Worm (Caenorhabditis elegans) whole organism, L3 larva: ENCODE data around the gene vrp-1.

Experiments used
- ZK546.5 ChIP-seq: sonication (generic microtip); optimal IDR thresholded peaks from 2 replicates; lab custom pipeline; 2017; ENCODE audit warnings: missing biosample characterization, missing genetic modification characterization
- ama-1 ChIP-seq: fragments of 150-350 bp; optimal IDR thresholded peaks from 2 replicates; lab custom pipeline; 2018
- ceh-16 ChIP-seq: sonication (generic microtip); optimal IDR thresholded peaks from 2 replicates; lab custom pipeline; 2017; ENCODE audit warnings: missing biosample characterization, missing genetic modification characterization
- ceh-82 ChIP-seq: fragments of 150-350 bp; optimal IDR thresholded peaks from 2 replicates; lab custom pipeline; 2014; ENCODE audit warnings: missing biosample characterization, missing genetic modification characterization
- ceh-9 ChIP-seq: sonication (generic microtip); optimal IDR thresholded peaks from 2 replicates; lab custom pipeline; 2018; ENCODE audit warnings: missing biosample characterization, missing genetic modification characterization
- daf-12 ChIP-seq: fragments of 150-350 bp; optimal IDR thresholded peaks from 2 replicates; lab custom pipeline; 2014; ENCODE audit warnings: missing biosample characterization, missing genetic modification reagents, missing genetic modification characterization
- egl-5 ChIP-seq: fragments of 150-350 bp; optimal IDR thresholded peaks from 2 replicates; lab custom pipeline; 2017; ENCODE audit warnings: missing biosample characterization, missing genetic modification reagents, missing genetic modification characterization, inconsistent platforms
- elt-2 ChIP-seq: sonication (generic microtip); optimal IDR thresholded peaks from 2 replicates; lab custom pipeline; 2016; ENCODE audit warnings: missing genetic modification reagents, mild to moderate bottlenecking, missing genetic modification characterization, missing compliant biosample characterization
- elt-3 ChIP-seq, 3 experiments: fragments of 150-350 bp in 1 of 3; sonication (generic microtip) in 2 of 3; optimal IDR thresholded peaks; 2 replicates in 2 of 3; 4 replicates in 1 of 3; lab custom pipeline; 2014 to 2017; ENCODE audit warnings: missing biosample characterization in 3 of 3, missing genetic modification characterization in 3 of 3
- eor-1 ChIP-seq, 2 experiments: fragments of 150-350 bp; optimal IDR thresholded peaks; 2 replicates each; lab custom pipeline; 2014 to 2018; ENCODE audit warnings: missing biosample characterization in 2 of 2, missing genetic modification characterization in 2 of 2
- fkh-10 ChIP-seq: sonication (generic microtip); optimal IDR thresholded peaks from 2 replicates; lab custom pipeline; 2017; ENCODE audit warnings: missing biosample characterization, missing genetic modification reagents, missing genetic modification characterization
- fkh-2 ChIP-seq: fragments of 150-350 bp; optimal IDR thresholded peaks from 2 replicates; lab custom pipeline; 2014; ENCODE audit warnings: missing biosample characterization, missing genetic modification reagents, missing genetic modification characterization
- fos-1 ChIP-seq: fragments of 150-350 bp; optimal IDR thresholded peaks from 2 replicates; lab custom pipeline; 2014; ENCODE audit warnings: missing biosample characterization, missing genetic modification characterization
- jun-1 ChIP-seq: fragments of 150-350 bp; optimal IDR thresholded peaks from 2 replicates; lab custom pipeline; 2014; ENCODE audit warnings: missing biosample characterization, missing genetic modification reagents, missing genetic modification characterization
- lin-15B ChIP-seq: fragments of 150-350 bp; optimal IDR thresholded peaks from 2 replicates; lab custom pipeline; 2014; ENCODE audit warnings: missing biosample characterization, missing genetic modification characterization
- lin-39 ChIP-seq: fragments of 150-350 bp; optimal IDR thresholded peaks from 2 replicates; lab custom pipeline; 2018; ENCODE audit warnings: missing biosample characterization, missing genetic modification reagents, missing genetic modification characterization
- lsy-12 ChIP-seq: sonication (generic microtip); optimal IDR thresholded peaks from 2 replicates; lab custom pipeline; 2016; ENCODE audit warnings: mild to moderate bottlenecking, missing genetic modification characterization, missing compliant biosample characterization
- mdl-1 ChIP-seq: fragments of 150-350 bp; optimal IDR thresholded peaks from 2 replicates; lab custom pipeline; 2014; ENCODE audit warnings: missing biosample characterization, missing genetic modification characterization
- nfya-1 ChIP-seq: sonication (generic microtip); optimal IDR thresholded peaks from 2 replicates; lab custom pipeline; 2017; ENCODE audit warnings: missing genetic modification characterization, mild to moderate bottlenecking, missing compliant biosample characterization, antibody characterized with exemption, moderate library complexity; ENCODE audit not compliant: insufficient read depth
- nhr-11 ChIP-seq: fragments of 150-350 bp; optimal IDR thresholded peaks from 2 replicates; lab custom pipeline; 2014; ENCODE audit warnings: missing biosample characterization, missing genetic modification characterization
- nhr-12 ChIP-seq: fragments of 150-350 bp; optimal IDR thresholded peaks from 2 replicates; lab custom pipeline; 2014; ENCODE audit warnings: missing biosample characterization, missing genetic modification characterization
- nhr-23 ChIP-seq: fragments of 150-350 bp; optimal IDR thresholded peaks from 2 replicates; lab custom pipeline; 2014; ENCODE audit warnings: missing biosample characterization, missing genetic modification reagents, missing genetic modification characterization
- nhr-237 ChIP-seq: fragments of 150-350 bp; optimal IDR thresholded peaks from 2 replicates; lab custom pipeline; 2014; ENCODE audit warnings: missing biosample characterization, missing genetic modification characterization
- nhr-25 ChIP-seq: sonication (generic microtip); optimal IDR thresholded peaks from 2 replicates; lab custom pipeline; 2017; ENCODE audit warnings: missing biosample characterization, missing genetic modification characterization
- nhr-28 ChIP-seq: fragments of 150-350 bp; optimal IDR thresholded peaks from 2 replicates; lab custom pipeline; 2014; ENCODE audit warnings: missing biosample characterization, missing genetic modification characterization
- nhr-43 ChIP-seq: sonication (generic microtip); optimal IDR thresholded peaks from 2 replicates; lab custom pipeline; 2016; ENCODE audit warnings: mild to moderate bottlenecking, missing genetic modification characterization, missing compliant biosample characterization; ENCODE audit not compliant: poor library complexity, severe bottlenecking
- nhr-76 ChIP-seq: fragments of 150-350 bp; sonication (generic microtip); optimal IDR thresholded peaks from 5 replicates; lab custom pipeline; 2014; ENCODE audit warnings: missing biosample characterization, missing genetic modification characterization
- pha-4 ChIP-seq: fragments of 150-350 bp; optimal IDR thresholded peaks from 2 replicates; lab custom pipeline; 2014; ENCODE audit warnings: missing biosample characterization, missing genetic modification reagents, missing genetic modification characterization
- pqm-1 ChIP-seq: fragments of 150-350 bp; optimal IDR thresholded peaks from 2 replicates; lab custom pipeline; 2017; ENCODE audit warnings: missing biosample characterization, missing genetic modification characterization, inconsistent platforms
- skn-1 ChIP-seq: fragments of 150-350 bp; optimal IDR thresholded peaks from 2 replicates; lab custom pipeline; 2014; ENCODE audit warnings: missing biosample characterization, missing genetic modification characterization
- unc-39 ChIP-seq: sonication (generic microtip); optimal IDR thresholded peaks from 4 replicates; lab custom pipeline; 2017; ENCODE audit warnings: missing biosample characterization, missing genetic modification characterization
- unc-62 ChIP-seq: fragments of 150-350 bp; sonication (generic microtip); optimal IDR thresholded peaks from 4 replicates; lab custom pipeline; 2014; ENCODE audit warnings: missing biosample characterization, missing genetic modification reagents, missing genetic modification characterization
- ztf-11 ChIP-seq: fragments of 150-350 bp; optimal IDR thresholded peaks from 2 replicates; lab custom pipeline; 2014; ENCODE audit warnings: missing biosample characterization, missing genetic modification characterization

vrp-1 gene

ce11 chrIV:3038740-3039139, 26.4 kb downstream of the vrp-1 start:
- TF ChIP-seq jun-1 (tag; lab: Kevin White, UChicago) (no peak), lin-15B (tag; lab: Kevin White, UChicago) (no peak), egl-5 (tag; lab: Kevin White, UChicago) (no peak), ama-1 (no peak), pha-4 (tag; lab: Kevin White, UChicago) (no peak), nhr-12 (tag; lab: Kevin White, UChicago) (no peak), unc-39 (tag; lab: Kevin White, UChicago) (no peak), lin-39 (tag; lab: Kevin White, UChicago) (no peak), nhr-11 (tag; lab: Kevin White, UChicago) (no peak), ceh-82 (tag; lab: Kevin White, UChicago) (no peak), mdl-1 (tag; lab: Kevin White, UChicago) (no peak), nfya-1 (no peak), skn-1 (tag; lab: Kevin White, UChicago) (no peak), daf-12 (tag; lab: Kevin White, UChicago) (no peak), nhr-43 (no peak)

- TF ChIP-seq fkh-10 (GFP tag; lab: Kevin White, UChicago) (no peak), nhr-25 (tag; lab: Kevin White, UChicago) (no peak), pha-4 (tag; lab: Kevin White, UChicago) (no peak), nhr-43 (no peak), fkh-2 (no peak), pqm-1 (tag; lab: Kevin White, UChicago) (no peak), elt-3 (tag; optimal IDR thresholded peaks at IDR 0.05; lab: Kevin White, UChicago) (no peak), ZK546.5 (no peak), ama-1 (no peak), eor-1 (tag; optimal IDR thresholded peaks at IDR 0.05; lab: Kevin White, UChicago) (no peak)
Observed at ce11 chrIV:3044158-3044557, 31.8 kb downstream of the vrp-1 start.

ce11 chrIV:3046009-3046408, 33.6 kb downstream of the vrp-1 start:
- TF ChIP-seq lin-15B (tag; lab: Kevin White, UChicago): no peak
- no peak for TF ChIP-seq unc-62 (GFP tag; lab: Kevin White, UChicago)
- no peak for TF ChIP-seq nhr-11 (tag; lab: Kevin White, UChicago)
- TF ChIP-seq nhr-237 (tag; lab: Kevin White, UChicago): no peak
- TF ChIP-seq eor-1 (tag; optimal IDR thresholded peaks at IDR 0.05; lab: Kevin White, UChicago): no peak
- TF ChIP-seq ceh-9 (tag; lab: Kevin White, UChicago): no peak
- TF ChIP-seq elt-2 (tag; lab: Kevin White, UChicago): no peak
- no peak for TF ChIP-seq pha-4 (tag; lab: Kevin White, UChicago)
- TF ChIP-seq pqm-1 (tag; lab: Kevin White, UChicago): no peak
- no peak for TF ChIP-seq lin-39 (tag; lab: Kevin White, UChicago)
- no peak for TF ChIP-seq nhr-28 (tag; lab: Kevin White, UChicago)
- TF ChIP-seq fkh-10 (GFP tag; lab: Kevin White, UChicago): no peak
- TF ChIP-seq skn-1 (tag; lab: Kevin White, UChicago): no peak
- no peak for TF ChIP-seq ceh-16 (tag; lab: Kevin White, UChicago)

ce11 chrIV:3046889-3047288, 34.5 kb downstream of the vrp-1 start:
- TF ChIP-seq lin-39 (tag; lab: Kevin White, UChicago) (no peak), nhr-43 (no peak), fos-1 (no peak), nhr-23 (tag; lab: Kevin White, UChicago) (no peak), ZK546.5 (no peak), skn-1 (tag; lab: Kevin White, UChicago) (no peak), lsy-12 (no peak), nhr-76 (tag; lab: Kevin White, UChicago) (no peak), ztf-11 (tag; lab: Kevin White, UChicago) (no peak), nhr-25 (tag; lab: Kevin White, UChicago) (no peak)
